Fruit fly (Drosophila melanogaster) whole organism, pupa: ENCODE data around the gene CG45100.

Experiments
- CG10348 ChIP-seq: fragments of 200-800 bp; sonication (Bioruptor generic); IDR thresholded peaks from 2 replicates; pipeline ENCODE4 v1.3.6; 2022; ENCODE audit warnings: missing biosample characterization, missing genetic modification characterization
- CG14655 ChIP-seq: fragments of 200-800 bp; sonication (Bioruptor generic); optimal IDR thresholded peaks from 3 replicates; lab custom pipeline; 2017; ENCODE audit warnings: mild to moderate bottlenecking, missing biosample characterization, missing genetic modification reagents, missing genetic modification characterization
- CG17806 ChIP-seq: fragments of 200-800 bp; sonication (Bioruptor generic); optimal IDR thresholded peaks from 2 replicates; lab custom pipeline; 2018; ENCODE audit warnings: missing biosample characterization, mild to moderate bottlenecking, missing genetic modification characterization, moderate library complexity
- CG34367 ChIP-seq: fragments of 200-800 bp; sonication (Bioruptor generic); optimal IDR thresholded peaks from 2 replicates; lab custom pipeline; 2018; ENCODE audit warnings: missing biosample characterization, mild to moderate bottlenecking, missing genetic modification characterization
- CG4496 ChIP-seq: fragments of 200-800 bp; sonication (Bioruptor generic); IDR thresholded peaks from 3 replicates; pipeline ENCODE4 v1.3.6; 2022; ENCODE audit warnings: missing biosample characterization, missing genetic modification characterization

dm6 chr3R:5482790-5483189 is 8.4 kb upstream of the CG45100 start:
- TF ChIP-seq CG4496 (GFP tag; lab: Robert Waterston, UW) (no peak), CG14655 (GFP tag; lab: Kevin White, UChicago) (no peak), CG17806 (tag; lab: Kevin White, UChicago) (no peak), CG10348 (GFP tag; lab: Robert Waterston, UW) (no peak), CG34367 (no peak)
